Worm (Caenorhabditis elegans) whole organism, L2 larva: ENCODE measurements around the gene F39G3.4.

ENCODE experiments used
- alr-1 ChIP-seq: fragments of 150-350 bp; optimal IDR thresholded peaks from 2 replicates; lab custom pipeline; 2014; ENCODE audit warnings: missing biosample characterization, missing genetic modification characterization
- ama-1 ChIP-seq: fragments of 150-350 bp; optimal IDR thresholded peaks from 2 replicates; lab custom pipeline; 2018; ENCODE audit warnings: inconsistent platforms
- lin-39 ChIP-seq: fragments of 150-350 bp; optimal IDR thresholded peaks from 2 replicates; lab custom pipeline; 2014; ENCODE audit warnings: missing biosample characterization, missing genetic modification reagents, missing genetic modification characterization
- nhr-129 ChIP-seq: fragments of 150-350 bp; optimal IDR thresholded peaks from 2 replicates; lab custom pipeline; 2014; ENCODE audit warnings: missing biosample characterization, missing genetic modification characterization
- nhr-237 ChIP-seq: fragments of 150-350 bp; optimal IDR thresholded peaks from 2 replicates; lab custom pipeline; 2014; ENCODE audit warnings: missing biosample characterization, missing genetic modification characterization
- nhr-25 ChIP-seq: fragments of 150-350 bp; sonication (generic microtip); optimal IDR thresholded peaks from 3 replicates; lab custom pipeline; 2014; ENCODE audit warnings: missing biosample characterization, missing genetic modification characterization
- unc-62 ChIP-seq: fragments of 150-350 bp; optimal IDR thresholded peaks from 2 replicates; lab custom pipeline; 2014; ENCODE audit warnings: missing biosample characterization, missing genetic modification reagents, missing genetic modification characterization
- ztf-4 ChIP-seq: fragments of 150-350 bp; optimal IDR thresholded peaks from 2 replicates; lab custom pipeline; 2014; ENCODE audit warnings: missing biosample characterization, missing genetic modification characterization

ce11 chrV:4676812-4677211 lies 47.7 kb upstream of the F39G3.4 start:
- no peak for TF ChIP-seq lin-39 (tag; lab: Kevin White, UChicago)
- no peak for TF ChIP-seq nhr-237 (tag; lab: Kevin White, UChicago)
- no peak for TF ChIP-seq nhr-129 (tag; lab: Kevin White, UChicago)
- no peak for TF ChIP-seq alr-1 (tag; lab: Kevin White, UChicago)
- TF ChIP-seq nhr-25: no peak
- no peak for TF ChIP-seq unc-62
- no peak for TF ChIP-seq ama-1 (lab: Kevin White, UChicago)
- no peak for TF ChIP-seq ztf-4 (tag; lab: Kevin White, UChicago)
